Fruit fly (Drosophila melanogaster) whole organism: Measurements from ENCODE around the gene CG9372.

Experiments used
- pan ChIP-seq: fragments of >200 bp; optimal IDR thresholded peaks from 2 replicates; lab custom pipeline; 2017
- psq ChIP-seq: fragments of >200 bp; optimal IDR thresholded peaks from 2 replicates; lab custom pipeline; 2017

dm6 chr3L:19564905-19565700 is 40.9 kb upstream of the CG9372 start:
- no peak for TF ChIP-seq psq (lab: Kevin White, UChicago)
- TF ChIP-seq pan (lab: Kevin White, UChicago): no peak
